Worm (Caenorhabditis elegans) whole organism, mixed stage, embryonic: ENCODE measurements around the gene F54D11.4.
"Not testable (repeated sequence)": the region's sequence is repeated elsewhere in the genome, so short reads cannot be mapped to it uniquely, and the experiment has no call there.

Experiments
- M03D4.4 ChIP-seq: sonication (generic microtip); optimal IDR thresholded peaks from 2 replicates; lab custom pipeline; 2017; ENCODE audit warnings: mild to moderate bottlenecking, missing genetic modification characterization, missing compliant biosample characterization
- bed-3 ChIP-seq: fragments of 200-800 bp; sonication (Bioruptor generic); optimal IDR thresholded peaks from 3 replicates; lab custom pipeline; 2018; ENCODE audit warnings: mild to moderate bottlenecking, missing genetic modification characterization, moderate library complexity, missing compliant biosample characterization
- blmp-1 ChIP-seq: fragments of 150-350 bp; optimal IDR thresholded peaks from 2 replicates; lab custom pipeline; 2014; ENCODE audit warnings: missing biosample characterization, missing genetic modification characterization
- ceh-39 ChIP-seq: fragments of 150-350 bp; optimal IDR thresholded peaks from 2 replicates; lab custom pipeline; 2014; ENCODE audit warnings: missing biosample characterization, missing genetic modification characterization
- ceh-43 ChIP-seq: fragments of 200-800 bp; sonication (Bioruptor generic); optimal IDR thresholded peaks from 2 replicates; lab custom pipeline; 2018; ENCODE audit warnings: mild to moderate bottlenecking, missing genetic modification characterization, moderate library complexity, missing compliant biosample characterization
- ces-1 ChIP-seq: fragments of 150-350 bp; optimal IDR thresholded peaks from 2 replicates; lab custom pipeline; 2014; ENCODE audit warnings: missing biosample characterization, missing genetic modification reagents, missing genetic modification characterization
- cnd-1 ChIP-seq: fragments of 200-800 bp; sonication (Bioruptor generic); optimal IDR thresholded peaks from 2 replicates; lab custom pipeline; 2018; ENCODE audit warnings: mild to moderate bottlenecking, missing genetic modification characterization, missing compliant biosample characterization
- drap-1 ChIP-seq: fragments of 200-800 bp; sonication (Bioruptor generic); optimal IDR thresholded peaks from 3 replicates; lab custom pipeline; 2018; ENCODE audit warnings: mild to moderate bottlenecking, missing genetic modification characterization, missing compliant biosample characterization
- elt-1 ChIP-seq: sonication (generic microtip); optimal IDR thresholded peaks from 2 replicates; lab custom pipeline; 2017; ENCODE audit warnings: missing genetic modification characterization, mild to moderate bottlenecking, missing compliant biosample characterization, antibody characterized with exemption, moderate library complexity, borderline replicate concordance; ENCODE audit not compliant: insufficient read depth
- elt-3 ChIP-seq: fragments of 150-350 bp; optimal IDR thresholded peaks from 2 replicates; lab custom pipeline; 2014; ENCODE audit warnings: missing biosample characterization, missing genetic modification characterization
- flh-1 ChIP-seq: fragments of 200-800 bp; sonication (Bioruptor generic); optimal IDR thresholded peaks from 2 replicates; lab custom pipeline; 2018; ENCODE audit warnings: mild to moderate bottlenecking, missing genetic modification characterization, moderate library complexity, missing compliant biosample characterization
- hlh-1 ChIP-seq: fragments of 150-350 bp; optimal IDR thresholded peaks from 2 replicates; lab custom pipeline; 2014; ENCODE audit warnings: missing biosample characterization, missing genetic modification reagents, missing genetic modification characterization
- lin-32 ChIP-seq: fragments of 200-800 bp; sonication (Bioruptor generic); optimal IDR thresholded peaks from 2 replicates; lab custom pipeline; 2018; ENCODE audit warnings: mild to moderate bottlenecking, missing genetic modification characterization, missing compliant biosample characterization
- lsy-2 ChIP-seq: fragments of 150-350 bp; optimal IDR thresholded peaks from 2 replicates; lab custom pipeline; 2014; ENCODE audit warnings: missing biosample characterization, missing genetic modification characterization
- mep-1 ChIP-seq: fragments of 150-350 bp; optimal IDR thresholded peaks from 2 replicates; lab custom pipeline; 2017; ENCODE audit warnings: missing biosample characterization, missing genetic modification reagents, missing genetic modification characterization, inconsistent platforms
- mls-2 ChIP-seq: sonication (generic microtip); optimal IDR thresholded peaks from 2 replicates; lab custom pipeline; 2016; ENCODE audit warnings: mild to moderate bottlenecking, missing genetic modification characterization, moderate library complexity, missing compliant biosample characterization
- nhr-12 ChIP-seq: fragments of 150-350 bp; optimal IDR thresholded peaks from 2 replicates; lab custom pipeline; 2014; ENCODE audit warnings: missing biosample characterization, missing genetic modification characterization
- nhr-2 ChIP-seq: fragments of 150-350 bp; optimal IDR thresholded peaks from 2 replicates; lab custom pipeline; 2014; ENCODE audit warnings: missing biosample characterization, missing genetic modification characterization
- nhr-237 ChIP-seq: fragments of 150-350 bp; optimal IDR thresholded peaks from 2 replicates; lab custom pipeline; 2014; ENCODE audit warnings: missing biosample characterization, missing genetic modification characterization
- nhr-76 ChIP-seq: sonication (generic microtip); optimal IDR thresholded peaks from 2 replicates; lab custom pipeline; 2017; ENCODE audit warnings: missing biosample characterization, missing genetic modification characterization
- pha-4 ChIP-seq: fragments of 150-350 bp; optimal IDR thresholded peaks from 2 replicates; lab custom pipeline; 2018; ENCODE audit warnings: missing biosample characterization, missing genetic modification reagents, missing genetic modification characterization
- sem-2 ChIP-seq: fragments of 200-800 bp; sonication (Bioruptor generic); optimal IDR thresholded peaks from 2 replicates; lab custom pipeline; 2018; ENCODE audit warnings: mild to moderate bottlenecking, missing genetic modification characterization, missing compliant biosample characterization
- sptf-1 ChIP-seq: sonication (generic microtip); optimal IDR thresholded peaks from 2 replicates; lab custom pipeline; 2017; ENCODE audit warnings: mild to moderate bottlenecking, missing genetic modification characterization, moderate library complexity, missing compliant biosample characterization
- tbx-8 ChIP-seq: fragments of 200-800 bp; sonication (Bioruptor generic); optimal IDR thresholded peaks from 2 replicates; lab custom pipeline; 2018; ENCODE audit warnings: mild to moderate bottlenecking, missing genetic modification characterization, moderate library complexity, missing compliant biosample characterization
- unc-120 ChIP-seq: sonication (generic microtip); optimal IDR thresholded peaks from 2 replicates; lab custom pipeline; 2017; ENCODE audit warnings: missing genetic modification characterization, missing compliant biosample characterization; ENCODE audit not compliant: poor library complexity, severe bottlenecking
- unc-62 ChIP-seq: fragments of 150-350 bp; optimal IDR thresholded peaks from 2 replicates; lab custom pipeline; 2014; ENCODE audit warnings: missing biosample characterization, missing genetic modification reagents, missing genetic modification characterization
- zip-8 ChIP-seq: fragments of 150-350 bp; optimal IDR thresholded peaks from 2 replicates; lab custom pipeline; 2014; ENCODE audit warnings: missing biosample characterization, missing genetic modification characterization
- ztf-11 ChIP-seq: fragments of 150-350 bp; optimal IDR thresholded peaks from 2 replicates; lab custom pipeline; 2014; ENCODE audit warnings: missing biosample characterization, missing genetic modification characterization

Gene F54D11.4

ce11 chrV:4615802-4616201 lies at the start of gene F54D11.4, which contains the start of gene Y61A9LA.10:
Gene F54D11.4, plus strand, starts transcription at chrV:4616151.
Gene Y61A9LA.10, minus strand, starts transcription at chrV:4615817.
- TF ChIP-seq M03D4.4 (tag; lab: Kevin White, UChicago) = peak; percentile 42
- no peak for TF ChIP-seq nhr-12 (tag; lab: Kevin White, UChicago)
- TF ChIP-seq lsy-2 (tag; lab: Kevin White, UChicago) = peak; percentile 20
- no peak for TF ChIP-seq nhr-76 (tag; lab: Kevin White, UChicago)
- TF ChIP-seq zip-8 (tag; lab: Kevin White, UChicago) = no peak
- TF ChIP-seq bed-3 (GFP tag; lab: Kevin White, UChicago) = peak; percentile 4
- peak; percentile 13 for TF ChIP-seq ceh-39 (tag; lab: Kevin White, UChicago)
- TF ChIP-seq nhr-237 (tag; lab: Kevin White, UChicago) = peak; percentile 14
- TF ChIP-seq ceh-43 (GFP tag; lab: Kevin White, UChicago) = peak; percentile 22
- TF ChIP-seq mls-2 (tag; lab: Kevin White, UChicago) = no peak
- peak; percentile 64 for TF ChIP-seq sptf-1 (tag; lab: Kevin White, UChicago)
- peak; percentile 65 for TF ChIP-seq ces-1 (GFP tag; lab: Kevin White, UChicago)
- peak; percentile 75 for TF ChIP-seq mep-1 (tag; lab: Kevin White, UChicago)

DNA sequence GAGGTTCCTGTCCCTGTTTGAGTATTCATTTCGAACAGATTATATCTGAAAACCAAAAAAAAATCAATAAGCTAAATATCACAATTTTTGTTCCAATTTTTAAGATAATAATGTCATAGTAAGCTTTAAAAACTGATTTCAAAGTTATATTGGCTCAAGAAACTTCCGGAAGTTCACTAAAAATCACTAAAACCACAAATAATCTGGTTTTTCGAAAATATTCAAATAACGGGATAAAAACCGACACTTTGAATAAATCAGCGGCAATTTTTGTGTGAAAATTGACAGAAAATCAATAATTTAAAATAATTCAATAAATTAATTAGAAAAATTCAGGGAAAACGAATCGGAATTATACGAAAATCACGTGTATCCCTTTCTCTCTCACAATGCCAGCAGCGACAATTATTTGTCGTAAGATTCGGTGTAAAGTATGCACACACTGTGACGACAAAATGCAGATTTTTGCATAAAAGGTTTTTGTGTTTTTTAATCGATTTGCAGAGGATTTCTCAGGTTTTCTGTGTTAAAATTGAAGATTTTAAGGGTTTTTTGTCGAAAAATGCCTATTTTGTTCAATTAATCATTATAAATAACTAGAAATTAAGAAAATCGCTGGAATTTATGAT lies 45.8 kb upstream of the F54D11.4 start, which contains the start of gene sut-2:
Gene sut-2, minus strand, starts transcription at position 51 of the 629 bp plus-strand sequence.
- TF ChIP-seq ces-1 (GFP tag; lab: Kevin White, UChicago) = peak; percentile 69
- no peak for TF ChIP-seq elt-3 (tag; lab: Kevin White, UChicago)
- TF ChIP-seq mep-1 (tag; lab: Kevin White, UChicago) = peak; percentile 7
- peak; percentile 7 for TF ChIP-seq lsy-2 (tag; lab: Kevin White, UChicago)
- peak; percentile 85 for TF ChIP-seq unc-120 (tag; lab: Kevin White, UChicago)
- TF ChIP-seq hlh-1 = no peak
- no peak for TF ChIP-seq tbx-8 (GFP tag; lab: Kevin White, UChicago)
- no peak for TF ChIP-seq ztf-11 (tag; lab: Kevin White, UChicago)

- TF ChIP-seq nhr-2 (tag; lab: Kevin White, UChicago) (no peak), ces-1 (GFP tag; lab: Kevin White, UChicago) (no peak), unc-62 (no peak), lin-32 (GFP tag; lab: Kevin White, UChicago) (no peak), ztf-11 (tag; lab: Kevin White, UChicago) (no peak), cnd-1 (tag; lab: Kevin White, UChicago) (no peak), unc-120 (tag; lab: Kevin White, UChicago) (no peak), flh-1 (no peak), ceh-43 (GFP tag; lab: Kevin White, UChicago) (no peak), elt-1 (tag; lab: Kevin White, UChicago) (no peak), mls-2 (tag; lab: Kevin White, UChicago) (no peak), nhr-237 (tag; lab: Kevin White, UChicago) (no peak), pha-4 (tag; lab: Kevin White, UChicago) (no peak), ceh-39 (tag; lab: Kevin White, UChicago) (no peak), drap-1 (GFP tag; lab: Kevin White, UChicago) (no peak), blmp-1 (no peak)
Measured at ce11 chrV:4570833-4571232, 45.1 kb upstream of the F54D11.4 start, which contains the start of gene Y61A9LA.3. Gene Y61A9LA.3, plus strand, starts transcription at chrV:4571133.

DNA sequence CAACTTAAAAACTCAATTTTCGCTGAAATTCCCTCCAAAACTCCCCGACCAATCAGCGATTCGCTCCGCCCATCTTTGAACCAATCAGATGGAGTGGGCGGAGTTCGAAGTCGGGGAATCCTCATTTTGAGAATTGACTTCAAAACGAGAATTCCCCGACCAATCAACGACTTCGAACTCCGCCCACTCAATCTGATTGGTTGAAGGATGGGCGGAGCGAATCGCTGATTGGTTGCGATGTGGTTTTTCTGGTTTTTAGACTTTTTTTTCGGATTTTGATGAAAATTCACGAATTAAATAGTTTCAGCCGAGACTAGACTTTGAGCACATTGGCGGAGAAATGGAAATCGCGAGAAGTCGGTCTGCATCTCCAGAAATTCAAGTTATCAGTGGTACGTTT lies 44.0 kb upstream of the F54D11.4 start:
- TF ChIP-seq sptf-1 (tag; lab: Kevin White, UChicago) (no peak), ces-1 (GFP tag; lab: Kevin White, UChicago) (no peak)

DNA sequence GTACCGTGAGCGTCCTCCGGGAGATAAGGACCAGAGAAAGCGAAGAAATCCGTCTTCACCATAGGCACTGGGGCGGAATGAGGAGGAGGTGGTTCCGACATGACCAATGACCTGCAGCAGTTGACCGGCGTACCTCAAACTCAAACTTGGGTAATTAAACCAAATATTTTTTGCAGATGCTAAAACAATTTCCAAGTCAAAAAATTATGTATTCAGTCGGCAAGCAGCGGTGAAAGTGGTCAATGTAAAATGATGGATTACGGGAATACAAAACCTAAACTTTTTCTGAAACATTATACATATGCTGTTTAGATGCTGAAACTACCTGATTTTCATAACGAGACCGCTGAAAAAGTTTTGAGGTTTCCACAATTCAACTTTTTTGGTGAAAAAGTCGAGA lies 42.1 kb upstream of the F54D11.4 start, which contains the start of gene hpo-39:
Gene hpo-39, minus strand, starts transcription at position 101 of the 400 bp plus-strand sequence.
- TF ChIP-seq zip-8 (tag; lab: Kevin White, UChicago); lsy-2 (tag; lab: Kevin White, UChicago); sem-2 (GFP tag; lab: Kevin White, UChicago): not testable (repeated sequence)
